Fruit fly (Drosophila melanogaster): ENCODE results near the gene nerfin-1.

dm6 chr3L:876087-876486 is 32.8 kb upstream of the nerfin-1 start:
- TF ChIP-seq psq (optimal IDR thresholded peaks at IDR 0.05) (no peak), CG8478 (optimal IDR thresholded peaks at IDR 0.05) (no peak), Dll (optimal IDR thresholded peaks at IDR 0.05) (no peak), usp (GFP tag; optimal IDR thresholded peaks at IDR 0.05) (no peak), pan (optimal IDR thresholded peaks at IDR 0.05) (no peak)

Measured in whole organism.